Worm (Caenorhabditis elegans) whole organism, young adult: ENCODE data around the gene gmn-1.

Source experiments
- B0019.2 ChIP-seq: fragments of 200-800 bp; sonication (Bioruptor generic); conservative IDR thresholded peaks from 2 replicates; pipeline ENCODE4 v1.3.6; 2022; ENCODE audit warnings: missing genetic modification reagents, missing genetic modification characterization, missing compliant biosample characterization
- B0035.1 ChIP-seq: sonication (generic microtip); optimal IDR thresholded peaks from 2 replicates; lab custom pipeline; 2016; ENCODE audit warnings: missing genetic modification characterization, mild to moderate bottlenecking, missing compliant biosample characterization, missing genotype, missing genetic modification reagents
- B0336.3 ChIP-seq: fragments of 200-800 bp; sonication (Bioruptor generic); IDR thresholded peaks from 2 replicates; pipeline ENCODE4 v1.3.6; 2022; ENCODE audit warnings: missing genetic modification characterization, missing compliant biosample characterization
- C17E4.6 ChIP-seq: fragments of 200-800 bp; sonication (Bioruptor generic); IDR thresholded peaks from 2 replicates; pipeline ENCODE4 v1.3.6; 2022; ENCODE audit warnings: missing genetic modification reagents, missing genetic modification characterization, missing compliant biosample characterization
- D2030.7 ChIP-seq: fragments of 200-800 bp; sonication (Bioruptor generic); IDR thresholded peaks from 2 replicates; pipeline ENCODE4 v1.3.6; 2022; ENCODE audit warnings: missing genetic modification reagents, missing genetic modification characterization, missing compliant biosample characterization
- F23B12.7 ChIP-seq: sonication (generic microtip); optimal IDR thresholded peaks from 2 replicates; lab custom pipeline; 2017; ENCODE audit warnings: missing genetic modification characterization, mild to moderate bottlenecking, missing compliant biosample characterization, antibody characterized with exemption, moderate library complexity; ENCODE audit not compliant: insufficient read depth
- F33H1.4 ChIP-seq: fragments of 200-800 bp; sonication (Bioruptor generic); IDR thresholded peaks from 2 replicates; pipeline ENCODE4 v1.3.6; 2022; ENCODE audit warnings: missing genetic modification reagents, missing genetic modification characterization, missing compliant biosample characterization
- F37B4.10 ChIP-seq: fragments of 200-800 bp; sonication (Bioruptor generic); IDR thresholded peaks from 2 replicates; pipeline ENCODE4 v1.3.6; 2022; ENCODE audit warnings: missing genetic modification characterization, missing compliant biosample characterization
- F49E8.2 ChIP-seq: sonication (generic microtip); optimal IDR thresholded peaks from 3 replicates; lab custom pipeline; 2017; ENCODE audit warnings: missing genetic modification characterization, mild to moderate bottlenecking, missing compliant biosample characterization, antibody characterized with exemption, moderate library complexity; ENCODE audit not compliant: insufficient read depth
- F52B5.7 ChIP-seq: sonication (generic microtip); optimal IDR thresholded peaks from 2 replicates; lab custom pipeline; 2016; ENCODE audit warnings: mild to moderate bottlenecking, missing genetic modification characterization, missing compliant biosample characterization
- Y53F4B.3 ChIP-seq: fragments of 200-800 bp; sonication (Bioruptor generic); IDR thresholded peaks from 2 replicates; pipeline ENCODE4 v1.3.6; 2022; ENCODE audit warnings: missing genetic modification reagents, missing genetic modification characterization, missing compliant biosample characterization
- Y67H2A.10 ChIP-seq: fragments of 200-800 bp; sonication (Bioruptor generic); conservative IDR thresholded peaks from 2 replicates; pipeline ENCODE4 v1.3.6; 2022; ENCODE audit warnings: missing genetic modification reagents, missing genetic modification characterization, missing compliant biosample characterization
- ZK185.1 ChIP-seq: sonication (generic microtip); optimal IDR thresholded peaks from 2 replicates; lab custom pipeline; 2016; ENCODE audit warnings: mild to moderate bottlenecking, missing genetic modification characterization, missing compliant biosample characterization; ENCODE audit not compliant: poor library complexity, severe bottlenecking
- aptf-3 ChIP-seq: fragments of 200-800 bp; sonication (Bioruptor generic); IDR thresholded peaks from 2 replicates; pipeline ENCODE4 v1.3.6; 2022; ENCODE audit warnings: missing genetic modification characterization, missing compliant biosample characterization
- atf-7 ChIP-seq: sonication (generic microtip); optimal IDR thresholded peaks from 2 replicates; lab custom pipeline; 2017; ENCODE audit warnings: mild to moderate bottlenecking, missing genetic modification characterization, missing compliant biosample characterization
- attf-5 ChIP-seq: fragments of 200-800 bp; sonication (Bioruptor generic); optimal IDR thresholded peaks from 2 replicates; lab custom pipeline; 2018; ENCODE audit warnings: mild to moderate bottlenecking, missing genetic modification characterization, missing compliant biosample characterization
- ccch-3 ChIP-seq: fragments of 200-800 bp; sonication (Bioruptor generic); optimal IDR thresholded peaks from 2 replicates; lab custom pipeline; 2018; ENCODE audit warnings: mild to moderate bottlenecking, missing genetic modification characterization, missing compliant biosample characterization
- ceh-27 ChIP-seq: fragments of 200-800 bp; sonication (Bioruptor generic); optimal IDR thresholded peaks from 2 replicates; lab custom pipeline; 2018; ENCODE audit warnings: mild to moderate bottlenecking, missing genetic modification characterization, moderate library complexity, missing compliant biosample characterization
- ceh-58 ChIP-seq: fragments of 200-800 bp; sonication (Bioruptor generic); IDR thresholded peaks from 2 replicates; pipeline ENCODE4 v1.3.6; 2022; ENCODE audit warnings: missing genetic modification characterization, missing compliant biosample characterization
- ceh-79 ChIP-seq: sonication (generic microtip); optimal IDR thresholded peaks from 2 replicates; lab custom pipeline; 2017; ENCODE audit warnings: mild to moderate bottlenecking, missing genetic modification characterization, missing compliant biosample characterization
- dox-1 ChIP-seq: fragments of 200-800 bp; sonication (Bioruptor generic); IDR thresholded peaks from 2 replicates; pipeline ENCODE4 v1.3.6; 2022; ENCODE audit warnings: missing genetic modification reagents, missing genetic modification characterization, missing compliant biosample characterization
- fkh-3 ChIP-seq: sonication (generic microtip); optimal IDR thresholded peaks from 2 replicates; lab custom pipeline; 2016; ENCODE audit warnings: mild to moderate bottlenecking, missing genetic modification characterization, missing compliant biosample characterization
- gei-17 ChIP-seq: fragments of 200-800 bp; sonication (Bioruptor generic); optimal IDR thresholded peaks from 2 replicates; lab custom pipeline; 2018; ENCODE audit warnings: mild to moderate bottlenecking, missing genetic modification characterization, missing compliant biosample characterization
- hlh-26 ChIP-seq: fragments of 200-800 bp; sonication (Bioruptor generic); conservative IDR thresholded peaks from 2 replicates; pipeline ENCODE4 v1.3.6; 2022; ENCODE audit warnings: missing genetic modification reagents, missing genetic modification characterization, missing compliant biosample characterization
- let-607 ChIP-seq, 2 experiments: fragments of 200-800 bp in 1 of 2; sonication (Bioruptor generic) in 1 of 2; sonication (generic microtip) in 1 of 2; optimal IDR thresholded peaks; 2 replicates each; lab custom pipeline; 2016 to 2018; ENCODE audit warnings: mild to moderate bottlenecking in 2 of 2, missing compliant biosample characterization in 2 of 2, missing genetic modification characterization in 2 of 2, moderate library complexity in 2 of 2, missing genotype in 1 of 2
- madf-10 ChIP-seq: sonication (generic microtip); optimal IDR thresholded peaks from 2 replicates; lab custom pipeline; 2016; ENCODE audit warnings: mild to moderate bottlenecking, missing genetic modification characterization, missing compliant biosample characterization
- madf-6 ChIP-seq: fragments of 200-800 bp; sonication (Bioruptor generic); IDR thresholded peaks from 2 replicates; pipeline ENCODE4 v1.3.6; 2022; ENCODE audit warnings: missing genetic modification reagents, missing genetic modification characterization, missing compliant biosample characterization
- mel-28 ChIP-seq: sonication (generic microtip); optimal IDR thresholded peaks from 2 replicates; lab custom pipeline; 2016; ENCODE audit warnings: borderline replicate concordance, mild to moderate bottlenecking, missing genetic modification characterization, missing compliant biosample characterization
- mes-4 ChIP-seq: sonication (generic microtip); optimal IDR thresholded peaks from 2 replicates; lab custom pipeline; 2016; ENCODE audit warnings: missing genotype, missing genetic modification characterization, missing compliant biosample characterization
- nfya-1 ChIP-seq: sonication (generic microtip); optimal IDR thresholded peaks from 2 replicates; lab custom pipeline; 2017; ENCODE audit warnings: antibody characterized with exemption, missing compliant biosample characterization, missing genetic modification characterization, borderline replicate concordance; ENCODE audit not compliant: insufficient read depth
- nfya-2 ChIP-seq: fragments of 200-800 bp; sonication (Bioruptor generic); IDR thresholded peaks from 2 replicates; pipeline ENCODE4 v1.3.6; 2022; ENCODE audit warnings: missing genetic modification reagents, missing genetic modification characterization, missing compliant biosample characterization
- nhr-179 ChIP-seq: sonication (generic microtip); optimal IDR thresholded peaks from 2 replicates; lab custom pipeline; 2016; ENCODE audit warnings: mild to moderate bottlenecking, missing genetic modification characterization, missing compliant biosample characterization
- nhr-27 ChIP-seq: fragments of 200-800 bp; sonication (Bioruptor generic); optimal IDR thresholded peaks from 2 replicates; lab custom pipeline; 2018; ENCODE audit warnings: mild to moderate bottlenecking, missing genetic modification characterization, moderate library complexity, missing compliant biosample characterization
- rec-8 ChIP-seq, 2 experiments: sonication (generic microtip); optimal IDR thresholded peaks; 2 replicates each; lab custom pipeline; 2016; ENCODE audit warnings: mild to moderate bottlenecking in 2 of 2, missing genetic modification characterization in 2 of 2, missing genetic modification reagents in 2 of 2, missing genotype in 2 of 2, missing biosample characterization in 1 of 2, missing compliant biosample characterization in 1 of 2, moderate library complexity in 1 of 2
- sdz-38 ChIP-seq: sonication (generic microtip); optimal IDR thresholded peaks from 2 replicates; lab custom pipeline; 2016; ENCODE audit warnings: missing genotype, missing genetic modification characterization, missing compliant biosample characterization
- sea-2 ChIP-seq: fragments of 200-800 bp; sonication (Bioruptor generic); IDR thresholded peaks from 2 replicates; pipeline ENCODE4 v1.3.6; 2022; ENCODE audit warnings: missing genetic modification characterization, missing compliant biosample characterization
- snpc-1.3 ChIP-seq: sonication (generic microtip); optimal IDR thresholded peaks from 2 replicates; lab custom pipeline; 2017; ENCODE audit warnings: missing genetic modification characterization, mild to moderate bottlenecking, missing compliant biosample characterization, antibody characterized with exemption, moderate library complexity, missing genotype, missing genetic modification reagents; ENCODE audit not compliant: insufficient read depth
- sptf-2 ChIP-seq: fragments of 200-800 bp; sonication (Bioruptor generic); optimal IDR thresholded peaks from 2 replicates; lab custom pipeline; 2018; ENCODE audit warnings: mild to moderate bottlenecking, missing genetic modification characterization, missing compliant biosample characterization
- tbp1 ChIP-seq: fragments of 200-800 bp; sonication (Bioruptor generic); optimal IDR thresholded peaks from 2 replicates; lab custom pipeline; 2018; ENCODE audit warnings: mild to moderate bottlenecking, missing genetic modification characterization, missing compliant biosample characterization
- unc-62 ChIP-seq: fragments of 150-350 bp; optimal IDR thresholded peaks from 2 replicates; lab custom pipeline; 2014; ENCODE audit warnings: missing biosample characterization, missing genetic modification reagents, missing genetic modification characterization
- xnd-1 ChIP-seq: sonication (generic microtip); optimal IDR thresholded peaks from 2 replicates; lab custom pipeline; 2016; ENCODE audit warnings: missing genotype, missing genetic modification reagents, missing genetic modification characterization, missing compliant biosample characterization
- zim-3 ChIP-seq: sonication (generic microtip); optimal IDR thresholded peaks from 2 replicates; lab custom pipeline; 2017; ENCODE audit warnings: mild to moderate bottlenecking, missing genetic modification characterization, moderate library complexity, missing compliant biosample characterization
- ztf-18 ChIP-seq: sonication (generic microtip); optimal IDR thresholded peaks from 2 replicates; lab custom pipeline; 2016; ENCODE audit warnings: missing genotype, mild to moderate bottlenecking, missing genetic modification characterization, missing compliant biosample characterization
- ztf-22 ChIP-seq: fragments of 200-800 bp; sonication (Bioruptor generic); optimal IDR thresholded peaks from 2 replicates; lab custom pipeline; 2018; ENCODE audit warnings: mild to moderate bottlenecking, missing genetic modification characterization, moderate library complexity, missing compliant biosample characterization
- ztf-25 ChIP-seq: fragments of 200-800 bp; sonication (Bioruptor generic); IDR thresholded peaks from 2 replicates; pipeline ENCODE4 v1.3.6; 2022; ENCODE audit warnings: missing genetic modification reagents, missing genetic modification characterization, missing compliant biosample characterization
- ztf-3 ChIP-seq: fragments of 200-800 bp; sonication (Bioruptor generic); optimal IDR thresholded peaks from 2 replicates; lab custom pipeline; 2018; ENCODE audit warnings: mild to moderate bottlenecking, missing genetic modification characterization, missing compliant biosample characterization

The gmn-1 gene

ce11 chrIII:12225234-12225633 is at the start of gene gmn-1 (continued):
- TF ChIP-seq snpc-1.3 (tag; lab: Kevin White, UChicago) (peak; percentile 42), F49E8.2 (tag; lab: Kevin White, UChicago) (no peak), nfya-1 (tag; lab: Kevin White, UChicago) (no peak), F52B5.7 (tag; lab: Kevin White, UChicago) (no peak), sptf-2 (GFP tag; lab: Kevin White, UChicago) (no peak), ztf-3 (GFP tag; lab: Kevin White, UChicago) (no peak), rec-8 (tag; optimal IDR thresholded peaks at IDR 0.05; lab: Kevin White, UChicago) (no peak), mes-4 (tag; lab: Kevin White, UChicago) (no peak), D2030.7 (GFP tag; lab: Robert Waterston, UW) (peak; percentile 88), unc-62 (GFP tag; lab: Kevin White, UChicago) (no peak), ceh-58 (GFP tag; lab: Robert Waterston, UW) (no peak), F33H1.4 (GFP tag; lab: Robert Waterston, UW) (peak; percentile 93), nfya-2 (GFP tag; lab: Robert Waterston, UW) (no peak), Y53F4B.3 (GFP tag; lab: Robert Waterston, UW) (no peak), ZK185.1 (tag; lab: Kevin White, UChicago) (no peak), xnd-1 (tag; lab: Kevin White, UChicago) (peak; percentile 90), attf-5 (GFP tag; lab: Kevin White, UChicago) (no peak), nhr-179 (no peak), F23B12.7 (tag; lab: Kevin White, UChicago) (no peak), ztf-22 (GFP tag; lab: Kevin White, UChicago) (no peak), mel-28 (tag; lab: Kevin White, UChicago) (no peak), tbp1 (GFP tag; lab: Kevin White, UChicago) (peak; percentile 42), B0035.1 (tag; lab: Kevin White, UChicago) (no peak), dox-1 (GFP tag; lab: Robert Waterston, UW) (peak; percentile 73), sea-2 (GFP tag; lab: Robert Waterston, UW) (no peak), ceh-27 (GFP tag; lab: Kevin White, UChicago) (no peak), C17E4.6 (no peak)

- TF ChIP-seq F23B12.7 (tag; lab: Kevin White, UChicago) (no peak), nhr-27 (tag; lab: Kevin White, UChicago) (no peak), F37B4.10 (no peak), madf-6 (GFP tag; lab: Robert Waterston, UW) (peak; percentile 78), gei-17 (no peak), xnd-1 (tag; lab: Kevin White, UChicago) (peak; percentile 25), unc-62 (GFP tag; lab: Kevin White, UChicago) (no peak), sdz-38 (tag; lab: Kevin White, UChicago) (no peak), C17E4.6 (no peak), Y67H2A.10 (GFP tag; lab: Robert Waterston, UW) (no peak), zim-3 (tag; lab: Kevin White, UChicago) (no peak), aptf-3 (GFP tag; lab: Robert Waterston, UW) (no peak), let-607 (tag; optimal IDR thresholded peaks at IDR 0.05; lab: Kevin White, UChicago) (peak in 1 of 2 experiments; percentile 31), ccch-3 (GFP tag; lab: Kevin White, UChicago) (no peak), ztf-18 (no peak), B0019.2 (no peak), ceh-79 (tag; lab: Kevin White, UChicago) (no peak), fkh-3 (tag; lab: Kevin White, UChicago) (no peak), B0336.3 (no peak), ztf-25 (GFP tag; lab: Robert Waterston, UW) (no peak), mes-4 (tag; lab: Kevin White, UChicago) (no peak), Y53F4B.3 (GFP tag; lab: Robert Waterston, UW) (no peak), madf-10 (tag; lab: Kevin White, UChicago) (peak; percentile 44), hlh-26 (GFP tag; lab: Robert Waterston, UW) (no peak), atf-7 (tag; lab: Kevin White, UChicago) (no peak)
These were observed 48.5 kb upstream of the gmn-1 start, which contains the start of the genes Y75B8A.24 and Y75B8A.25 for ce11 chrIII:12273598-12274090. Gene Y75B8A.24 (minus strand): TSS chrIII:12273752. Gene Y75B8A.25 (plus strand): TSS chrIII:12274040.
